Worm (Caenorhabditis elegans) whole organism, L4 larva: ENCODE data around the gene T16H12.2.

Source experiments
- F10B5.3 ChIP-seq: sonication (generic microtip); optimal IDR thresholded peaks from 2 replicates; lab custom pipeline; 2016; ENCODE audit warnings: mild to moderate bottlenecking, missing genetic modification characterization, missing compliant biosample characterization
- F37D6.2 ChIP-seq: sonication (generic microtip); optimal IDR thresholded peaks from 2 replicates; lab custom pipeline; 2016; ENCODE audit warnings: mild to moderate bottlenecking, missing genetic modification characterization, missing compliant biosample characterization
- F44E2.7 ChIP-seq: fragments of 200-800 bp; sonication (Bioruptor generic); IDR thresholded peaks from 2 replicates; pipeline ENCODE4 v2.1.2; 2022; ENCODE audit warnings: missing genetic modification characterization, missing compliant biosample characterization
- R02D3.7 ChIP-seq: fragments of 150-350 bp; sonication (generic microtip); optimal IDR thresholded peaks from 3 replicates; lab custom pipeline; 2014; ENCODE audit warnings: missing biosample characterization, missing genetic modification characterization
- Y105C5A.15 ChIP-seq: fragments of 200-800 bp; sonication (Bioruptor generic); IDR thresholded peaks from 2 replicates; pipeline ENCODE4 v1.3.6; 2022; ENCODE audit warnings: missing genetic modification characterization, missing compliant biosample characterization
- ZK546.5 ChIP-seq, 2 experiments: sonication (generic microtip); optimal IDR thresholded peaks; 2 replicates each; lab custom pipeline; 2017; ENCODE audit warnings: missing biosample characterization in 2 of 2, missing genetic modification characterization in 2 of 2
- aha-1 ChIP-seq: fragments of 150-350 bp; peaks from one replicate; lab custom pipeline; 2014; ENCODE audit warnings: missing biosample characterization, missing genetic modification characterization
- aly-2 ChIP-seq: sonication (generic microtip); optimal IDR thresholded peaks from 2 replicates; lab custom pipeline; 2018; ENCODE audit warnings: missing biosample characterization, missing genetic modification characterization
- attf-4 ChIP-seq: sonication (generic microtip); optimal IDR thresholded peaks from 3 replicates; lab custom pipeline; 2017; ENCODE audit warnings: missing biosample characterization, missing genetic modification characterization
- ceh-28 ChIP-seq: fragments of 150-350 bp; optimal IDR thresholded peaks from 2 replicates; lab custom pipeline; 2014; ENCODE audit warnings: missing biosample characterization, missing genetic modification reagents, missing genetic modification characterization
- ceh-32 ChIP-seq: sonication (generic microtip); optimal IDR thresholded peaks from 2 replicates; lab custom pipeline; 2016; ENCODE audit warnings: mild to moderate bottlenecking, missing genetic modification characterization, missing compliant biosample characterization; ENCODE audit not compliant: poor library complexity
- ceh-44 ChIP-seq: fragments of 200-800 bp; sonication (Bioruptor generic); IDR thresholded peaks from 2 replicates; pipeline ENCODE4 v1.3.6; 2022; ENCODE audit warnings: missing genetic modification reagents, missing genetic modification characterization, missing compliant biosample characterization
- ceh-62 ChIP-seq: sonication (generic microtip); optimal IDR thresholded peaks from 2 replicates; lab custom pipeline; 2017; ENCODE audit warnings: missing biosample characterization, missing genetic modification characterization
- ces-1 ChIP-seq: fragments of 150-350 bp; sonication (generic microtip); optimal IDR thresholded peaks from 4 replicates; lab custom pipeline; 2014; ENCODE audit warnings: missing biosample characterization, missing genetic modification reagents, missing genetic modification characterization
- cey-2 ChIP-seq: sonication (generic microtip); optimal IDR thresholded peaks from 3 replicates; lab custom pipeline; 2017; ENCODE audit warnings: missing genetic modification characterization, mild to moderate bottlenecking, missing compliant biosample characterization, antibody characterized with exemption, borderline replicate concordance; ENCODE audit not compliant: insufficient read depth
- ctbp-1 ChIP-seq: fragments of 200-800 bp; sonication (Bioruptor generic); IDR thresholded peaks from 2 replicates; pipeline ENCODE4 v1.3.6; 2022; ENCODE audit warnings: missing genetic modification reagents, missing genetic modification characterization, missing compliant biosample characterization
- daf-19 ChIP-seq: fragments of 200-800 bp; sonication (Bioruptor generic); conservative IDR thresholded peaks from 2 replicates; pipeline ENCODE4 v1.3.6; 2022; ENCODE audit warnings: missing genetic modification characterization, missing compliant biosample characterization
- dmd-9 ChIP-seq: fragments of 200-800 bp; sonication (Bioruptor generic); IDR thresholded peaks from 2 replicates; pipeline ENCODE4 v1.3.6; 2022; ENCODE audit warnings: missing genetic modification reagents, missing genetic modification characterization, missing compliant biosample characterization
- dpl-1 ChIP-seq: fragments of 150-350 bp; optimal IDR thresholded peaks from 2 replicates; lab custom pipeline; 2014; ENCODE audit warnings: missing biosample characterization, missing genetic modification reagents, missing genetic modification characterization
- duxl-1 ChIP-seq: sonication (generic microtip); optimal IDR thresholded peaks from 2 replicates; lab custom pipeline; 2016; ENCODE audit warnings: mild to moderate bottlenecking, missing genetic modification characterization, moderate library complexity, missing compliant biosample characterization; ENCODE audit not compliant: poor library complexity
- dve-1 ChIP-seq: sonication (generic microtip); optimal IDR thresholded peaks from 2 replicates; lab custom pipeline; 2017; ENCODE audit warnings: antibody characterized with exemption, mild to moderate bottlenecking, missing genetic modification characterization, missing compliant biosample characterization; ENCODE audit not compliant: insufficient read depth
- egl-43 ChIP-seq: fragments of 200-800 bp; sonication (Bioruptor generic); IDR thresholded peaks from 2 replicates; pipeline ENCODE4 v1.3.6; 2022; ENCODE audit warnings: missing genetic modification reagents, missing genetic modification characterization, missing compliant biosample characterization
- fkh-10 ChIP-seq: fragments of 150-350 bp; optimal IDR thresholded peaks from 2 replicates; lab custom pipeline; 2014; ENCODE audit warnings: missing biosample characterization, missing genetic modification reagents, missing genetic modification characterization
- hlh-11 ChIP-seq: fragments of 200-800 bp; sonication (Bioruptor generic); optimal IDR thresholded peaks from 2 replicates; lab custom pipeline; 2018; ENCODE audit warnings: mild to moderate bottlenecking, missing genetic modification characterization, missing compliant biosample characterization
- jun-1 ChIP-seq: fragments of 150-350 bp; optimal IDR thresholded peaks from 2 replicates; lab custom pipeline; 2014; ENCODE audit warnings: missing biosample characterization, missing genetic modification reagents, missing genetic modification characterization
- lim-7 ChIP-seq: fragments of 200-800 bp; sonication (Bioruptor generic); IDR thresholded peaks from 2 replicates; pipeline ENCODE4 v1.3.6; 2022; ENCODE audit warnings: missing genetic modification characterization, missing compliant biosample characterization
- lin-13 ChIP-seq: fragments of 150-350 bp; optimal IDR thresholded peaks from 2 replicates; lab custom pipeline; 2014; ENCODE audit warnings: missing biosample characterization, missing genetic modification reagents, missing genetic modification characterization
- lin-38 ChIP-seq: fragments of 200-800 bp; sonication (Bioruptor generic); IDR thresholded peaks from 2 replicates; pipeline ENCODE4 v1.3.6; 2022; ENCODE audit warnings: missing genetic modification reagents, missing genetic modification characterization, missing compliant biosample characterization
- lir-3 ChIP-seq: sonication (generic microtip); optimal IDR thresholded peaks from 2 replicates; lab custom pipeline; 2016; ENCODE audit warnings: mild to moderate bottlenecking, missing genetic modification characterization, missing compliant biosample characterization
- mes-2 ChIP-seq: sonication (generic microtip); optimal IDR thresholded peaks from 2 replicates; lab custom pipeline; 2016; ENCODE audit warnings: missing genotype, mild to moderate bottlenecking, missing genetic modification characterization, missing compliant biosample characterization; ENCODE audit not compliant: poor library complexity, severe bottlenecking
- mxl-2 ChIP-seq: fragments of 200-800 bp; sonication (Bioruptor generic); conservative IDR thresholded peaks from 2 replicates; pipeline ENCODE4 v1.3.6; 2022; ENCODE audit warnings: missing genetic modification reagents, missing genetic modification characterization, missing compliant biosample characterization
- mxl-3 ChIP-seq: fragments of 200-800 bp; sonication (Bioruptor generic); optimal IDR thresholded peaks from 2 replicates; lab custom pipeline; 2018; ENCODE audit warnings: mild to moderate bottlenecking, missing genetic modification characterization, missing compliant biosample characterization
- nhr-10 ChIP-seq: fragments of 150-350 bp; optimal IDR thresholded peaks from 2 replicates; lab custom pipeline; 2014; ENCODE audit warnings: missing biosample characterization, missing genetic modification characterization
- nhr-102 ChIP-seq: sonication (generic microtip); optimal IDR thresholded peaks from 2 replicates; lab custom pipeline; 2016; ENCODE audit warnings: mild to moderate bottlenecking, missing genetic modification characterization, moderate library complexity, missing compliant biosample characterization
- nhr-237 ChIP-seq: sonication (generic microtip); optimal IDR thresholded peaks from 2 replicates; lab custom pipeline; 2017; ENCODE audit warnings: missing biosample characterization, missing genetic modification characterization
- nhr-41 ChIP-seq: fragments of 200-800 bp; sonication (Bioruptor generic); IDR thresholded peaks from 2 replicates; pipeline ENCODE4 v1.3.6; 2022; ENCODE audit warnings: missing genetic modification reagents, missing genetic modification characterization, missing compliant biosample characterization
- nhr-42 ChIP-seq: fragments of 200-800 bp; sonication (Bioruptor generic); IDR thresholded peaks from 2 replicates; pipeline ENCODE4 v1.3.6; 2022; ENCODE audit warnings: missing genetic modification characterization, missing compliant biosample characterization
- nhr-48 ChIP-seq: sonication (generic microtip); optimal IDR thresholded peaks from 2 replicates; lab custom pipeline; 2016; ENCODE audit warnings: mild to moderate bottlenecking, missing genetic modification characterization, missing compliant biosample characterization
- nhr-6 ChIP-seq: fragments of 150-350 bp; optimal IDR thresholded peaks from 2 replicates; lab custom pipeline; 2014; ENCODE audit warnings: missing biosample characterization, missing genetic modification characterization
- nhr-77 ChIP-seq: fragments of 150-350 bp; optimal IDR thresholded peaks from 2 replicates; lab custom pipeline; 2014; ENCODE audit warnings: missing biosample characterization, missing genetic modification characterization
- saeg-2 ChIP-seq: fragments of 200-800 bp; sonication (Bioruptor generic); IDR thresholded peaks from 2 replicates; pipeline ENCODE4 v1.3.6; 2022; ENCODE audit warnings: missing genetic modification reagents, missing genetic modification characterization, missing compliant biosample characterization
- snpc-4 ChIP-seq: fragments of 150-350 bp; optimal IDR thresholded peaks from 2 replicates; lab custom pipeline; 2014; ENCODE audit warnings: missing biosample characterization, missing genetic modification characterization
- spr-3 ChIP-seq: fragments of 200-800 bp; sonication (Bioruptor generic); optimal IDR thresholded peaks from 2 replicates; lab custom pipeline; 2018; ENCODE audit warnings: mild to moderate bottlenecking, missing genetic modification characterization, missing compliant biosample characterization
- unc-62 ChIP-seq, 3 experiments: fragments of 150-350 bp in 1 of 3; sonication (generic microtip); optimal IDR thresholded peaks in 2 of 3; peaks in 1 of 3; 1 replicate in 1 of 3; 2 replicates in 2 of 3; lab custom pipeline; 2014 to 2017; ENCODE audit warnings: missing biosample characterization in 3 of 3, missing genetic modification characterization in 3 of 3, missing genetic modification reagents in 3 of 3, missing genotype in 1 of 3
- zag-1 ChIP-seq: fragments of 150-350 bp; optimal IDR thresholded peaks from 2 replicates; lab custom pipeline; 2014; ENCODE audit warnings: missing biosample characterization, missing genetic modification characterization
- zfp-2 ChIP-seq: sonication (generic microtip); optimal IDR thresholded peaks from 2 replicates; lab custom pipeline; 2016; ENCODE audit warnings: mild to moderate bottlenecking, missing genetic modification characterization, missing compliant biosample characterization
- zfp-3 ChIP-seq: fragments of 200-800 bp; sonication (Bioruptor generic); conservative IDR thresholded peaks from 2 replicates; pipeline ENCODE4 v1.3.6; 2022; ENCODE audit warnings: missing genetic modification reagents, missing genetic modification characterization, missing compliant biosample characterization
- zip-11 ChIP-seq: fragments of 200-800 bp; sonication (Bioruptor generic); IDR thresholded peaks from 2 replicates; pipeline ENCODE4 v1.3.6; 2022; ENCODE audit warnings: missing genetic modification characterization, missing compliant biosample characterization
- ztf-7 ChIP-seq: fragments of 150-350 bp; optimal IDR thresholded peaks from 2 replicates; lab custom pipeline; 2014; ENCODE audit warnings: missing biosample characterization, missing genetic modification characterization

Gene T16H12.2

DNA sequence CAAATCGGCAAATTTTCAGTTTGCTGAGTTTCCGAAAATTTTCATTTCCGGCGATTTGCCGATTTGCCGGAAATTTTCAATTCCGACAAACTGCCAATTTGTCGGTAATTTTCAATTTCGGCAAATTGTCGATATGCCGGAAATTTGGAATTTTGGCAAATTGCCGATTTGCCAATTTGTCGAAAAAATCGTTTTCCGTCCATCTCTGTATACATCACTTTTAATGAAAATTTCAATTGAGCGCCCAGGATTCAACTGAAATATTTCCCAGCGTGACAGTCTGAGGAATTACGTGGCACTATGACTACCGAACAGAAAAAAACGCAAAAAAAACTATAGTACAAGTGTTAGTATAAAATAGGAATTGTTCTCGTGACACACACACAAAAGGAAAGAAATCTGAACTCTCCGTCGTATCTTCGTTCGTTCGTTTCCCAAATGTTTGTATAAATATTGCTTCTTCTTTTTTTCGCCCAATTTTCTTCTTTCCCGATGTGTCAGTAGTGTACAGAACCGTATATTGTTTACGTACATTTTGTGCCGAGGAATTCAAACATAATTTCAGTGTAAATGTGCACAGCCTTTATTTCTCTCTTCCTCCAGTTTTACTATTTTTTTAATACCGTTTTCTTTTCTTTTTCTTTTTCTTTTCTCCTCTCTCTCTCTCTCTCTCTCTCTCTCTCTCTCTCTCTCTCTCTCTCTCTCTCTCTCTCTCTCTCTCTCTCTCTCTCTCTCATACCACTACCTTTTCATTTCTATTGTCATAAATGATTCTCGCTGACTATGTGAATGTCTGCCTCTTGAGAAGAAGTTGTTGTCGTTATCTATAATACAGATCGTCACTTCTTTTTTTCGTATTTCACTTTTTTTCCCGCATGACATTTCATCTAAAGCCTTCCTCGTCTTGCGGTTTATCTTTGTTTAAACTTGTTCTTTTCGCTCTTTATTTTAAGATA, 46.7 kb downstream of the T16H12.2 start:
- TF ChIP-seq F37D6.2 (tag; lab: Kevin White, UChicago) (no peak), F44E2.7 (no peak), hlh-11 (tag; lab: Kevin White, UChicago) (peak; percentile 73), ctbp-1 (GFP tag; lab: Robert Waterston, UW) (no peak), zip-11 (GFP tag; lab: Robert Waterston, UW) (no peak), saeg-2 (GFP tag; lab: Robert Waterston, UW) (no peak), lin-13 (GFP tag; lab: Kevin White, UChicago) (no peak), zag-1 (tag; lab: Kevin White, UChicago) (no peak), dve-1 (tag; lab: Kevin White, UChicago) (peak; percentile 90), nhr-77 (tag; lab: Kevin White, UChicago) (peak; percentile 14), nhr-41 (no peak), ZK546.5 (tag; optimal IDR thresholded peaks at IDR 0.05; lab: Kevin White, UChicago) (no peak), zfp-3 (GFP tag; lab: Robert Waterston, UW) (no peak), mxl-3 (peak; percentile 16), aly-2 (tag; lab: Kevin White, UChicago) (no peak), nhr-237 (tag; lab: Kevin White, UChicago) (no peak), lim-7 (GFP tag; lab: Robert Waterston, UW) (no peak), egl-43 (GFP tag; lab: Robert Waterston, UW) (no peak), zfp-2 (tag; lab: Kevin White, UChicago) (no peak), snpc-4 (tag; lab: Kevin White, UChicago) (no peak), ceh-62 (tag; lab: Kevin White, UChicago) (no peak), spr-3 (GFP tag; lab: Kevin White, UChicago) (no peak), ceh-32 (no peak), cey-2 (tag; lab: Kevin White, UChicago) (peak; percentile 7), lin-38 (GFP tag; lab: Robert Waterston, UW) (0 out of 2 replicates have a peak, but pooled peaks have one; percentile 8), ceh-44 (GFP tag; lab: Robert Waterston, UW) (no peak), Y105C5A.15 (GFP tag; lab: Robert Waterston, UW) (no peak), duxl-1 (no peak), nhr-48 (tag; lab: Kevin White, UChicago) (no peak), mes-2 (tag; lab: Kevin White, UChicago) (peak; percentile 37), F10B5.3 (tag; lab: Kevin White, UChicago) (no peak), jun-1 (tag; lab: Kevin White, UChicago) (peak; percentile 17), ztf-7 (tag; lab: Kevin White, UChicago) (no peak), attf-4 (tag; lab: Kevin White, UChicago) (no peak), lir-3 (tag; lab: Kevin White, UChicago) (no peak), daf-19 (GFP tag; lab: Robert Waterston, UW) (no peak), fkh-10 (GFP tag; lab: Kevin White, UChicago) (no peak), ces-1 (GFP tag; lab: Kevin White, UChicago) (no peak), ceh-28 (tag; lab: Kevin White, UChicago) (no peak), nhr-102 (tag; lab: Kevin White, UChicago) (no peak), R02D3.7 (tag; lab: Kevin White, UChicago) (no peak), aha-1 (tag; lab: Kevin White, UChicago) (peak; percentile 87), unc-62 (GFP tag; optimal IDR thresholded peaks at IDR 0.05 in 1 of 2; lab: Kevin White, UChicago) (peak in 1 of 2 experiments; percentile 68), unc-62 (tag; optimal IDR thresholded peaks at IDR 0.05; lab: Kevin White, UChicago) (no peak), nhr-10 (no peak), nhr-42 (no peak), mxl-2 (GFP tag; lab: Robert Waterston, UW) (no peak), dpl-1 (GFP tag; lab: Kevin White, UChicago) (peak; percentile 25), dmd-9 (no peak), nhr-6 (tag; lab: Kevin White, UChicago) (peak; percentile 20)
